Worm (Caenorhabditis elegans) whole organism, young adult: ENCODE results near the gene msra-1.

Experiments used
- B0019.2 ChIP-seq: fragments of 200-800 bp; sonication (Bioruptor generic); conservative IDR thresholded peaks from 2 replicates; pipeline ENCODE4 v1.3.6; 2022; ENCODE audit warnings: missing genetic modification reagents, missing genetic modification characterization, missing compliant biosample characterization
- B0261.1 ChIP-seq: sonication (generic microtip); optimal IDR thresholded peaks from 2 replicates; lab custom pipeline; 2016; ENCODE audit warnings: mild to moderate bottlenecking, missing genetic modification characterization, moderate library complexity, missing compliant biosample characterization
- C06A6.2 ChIP-seq: fragments of 200-800 bp; sonication (Bioruptor generic); conservative IDR thresholded peaks from 2 replicates; pipeline ENCODE4 v1.3.6; 2022; ENCODE audit warnings: missing genetic modification characterization, missing compliant biosample characterization
- D2030.7 ChIP-seq: fragments of 200-800 bp; sonication (Bioruptor generic); IDR thresholded peaks from 2 replicates; pipeline ENCODE4 v1.3.6; 2022; ENCODE audit warnings: missing genetic modification reagents, missing genetic modification characterization, missing compliant biosample characterization
- F23B12.7 ChIP-seq: sonication (generic microtip); optimal IDR thresholded peaks from 2 replicates; lab custom pipeline; 2017; ENCODE audit warnings: missing genetic modification characterization, mild to moderate bottlenecking, missing compliant biosample characterization, antibody characterized with exemption, moderate library complexity; ENCODE audit not compliant: insufficient read depth
- F33H1.4 ChIP-seq: fragments of 200-800 bp; sonication (Bioruptor generic); IDR thresholded peaks from 2 replicates; pipeline ENCODE4 v1.3.6; 2022; ENCODE audit warnings: missing genetic modification reagents, missing genetic modification characterization, missing compliant biosample characterization
- F55B11.4 ChIP-seq: sonication (generic microtip); optimal IDR thresholded peaks from 2 replicates; lab custom pipeline; 2016; ENCODE audit warnings: missing compliant biosample characterization, missing genetic modification characterization, borderline replicate concordance; ENCODE audit not compliant: insufficient read depth
- K11D2.4 ChIP-seq: fragments of 200-800 bp; sonication (Bioruptor generic); IDR thresholded peaks from 2 replicates; pipeline ENCODE4 v1.3.6; 2022; ENCODE audit warnings: missing genetic modification reagents, missing genetic modification characterization, missing compliant biosample characterization
- Y53F4B.3 ChIP-seq: fragments of 200-800 bp; sonication (Bioruptor generic); IDR thresholded peaks from 2 replicates; pipeline ENCODE4 v1.3.6; 2022; ENCODE audit warnings: missing genetic modification reagents, missing genetic modification characterization, missing compliant biosample characterization
- Y95B8A.8 ChIP-seq: fragments of 200-800 bp; sonication (Bioruptor generic); IDR thresholded peaks from 2 replicates; pipeline ENCODE4 v1.3.6; 2022; ENCODE audit warnings: missing genetic modification reagents, missing genetic modification characterization, missing compliant biosample characterization
- atf-7 ChIP-seq: sonication (generic microtip); optimal IDR thresholded peaks from 2 replicates; lab custom pipeline; 2017; ENCODE audit warnings: mild to moderate bottlenecking, missing genetic modification characterization, missing compliant biosample characterization
- athp-1 ChIP-seq: sonication (generic microtip); optimal IDR thresholded peaks from 2 replicates; lab custom pipeline; 2017; ENCODE audit warnings: mild to moderate bottlenecking, missing genetic modification characterization, missing compliant biosample characterization
- bed-1 ChIP-seq: fragments of 200-800 bp; sonication (Bioruptor generic); IDR thresholded peaks from 2 replicates; pipeline ENCODE4 v1.3.6; 2022; ENCODE audit warnings: missing genetic modification reagents, missing genetic modification characterization, missing compliant biosample characterization
- bed-2 ChIP-seq: fragments of 200-800 bp; sonication (Bioruptor generic); IDR thresholded peaks from 2 replicates; pipeline ENCODE4 v1.3.6; 2022; ENCODE audit warnings: missing genetic modification reagents, missing genetic modification characterization, missing compliant biosample characterization
- cebp-1 ChIP-seq, 2 experiments: fragments of 200-800 bp in 1 of 2; sonication (Bioruptor generic) in 1 of 2; sonication (generic microtip) in 1 of 2; IDR thresholded peaks in 1 of 2; optimal IDR thresholded peaks in 1 of 2; 2 replicates each; pipeline versions ENCODE4 v1.3.6 to Lab custom; 2017 to 2022; ENCODE audit warnings: missing compliant biosample characterization in 2 of 2, missing genetic modification characterization in 2 of 2, mild to moderate bottlenecking in 1 of 2, missing genetic modification reagents in 1 of 2, moderate library complexity in 1 of 2
- ceh-40 ChIP-seq: fragments of 200-800 bp; sonication (Bioruptor generic); IDR thresholded peaks from 2 replicates; pipeline ENCODE4 v1.3.6; 2022; ENCODE audit warnings: missing genetic modification characterization, missing compliant biosample characterization
- ceh-58 ChIP-seq: fragments of 200-800 bp; sonication (Bioruptor generic); IDR thresholded peaks from 2 replicates; pipeline ENCODE4 v1.3.6; 2022; ENCODE audit warnings: missing genetic modification characterization, missing compliant biosample characterization
- chd-7 ChIP-seq: sonication (generic microtip); optimal IDR thresholded peaks from 2 replicates; lab custom pipeline; 2016; ENCODE audit warnings: mild to moderate bottlenecking, missing genetic modification characterization, moderate library complexity, missing compliant biosample characterization
- dox-1 ChIP-seq: fragments of 200-800 bp; sonication (Bioruptor generic); IDR thresholded peaks from 2 replicates; pipeline ENCODE4 v1.3.6; 2022; ENCODE audit warnings: missing genetic modification reagents, missing genetic modification characterization, missing compliant biosample characterization
- efl-1 ChIP-seq: fragments of 150-350 bp; optimal IDR thresholded peaks from 2 replicates; lab custom pipeline; 2014; ENCODE audit warnings: missing biosample characterization, missing genetic modification reagents, missing genetic modification characterization
- egrh-3 ChIP-seq: fragments of 200-800 bp; sonication (Bioruptor generic); IDR thresholded peaks from 2 replicates; pipeline ENCODE4 v1.3.6; 2022; ENCODE audit warnings: missing genetic modification reagents, missing genetic modification characterization, missing compliant biosample characterization
- fkh-3 ChIP-seq: sonication (generic microtip); optimal IDR thresholded peaks from 2 replicates; lab custom pipeline; 2016; ENCODE audit warnings: mild to moderate bottlenecking, missing genetic modification characterization, missing compliant biosample characterization
- him-1 ChIP-seq: sonication (generic microtip); optimal IDR thresholded peaks from 2 replicates; lab custom pipeline; 2016; ENCODE audit warnings: missing genotype, missing genetic modification reagents, missing genetic modification characterization, missing compliant biosample characterization
- hlh-12 ChIP-seq: sonication (generic microtip); optimal IDR thresholded peaks from 2 replicates; lab custom pipeline; 2016; ENCODE audit warnings: missing genetic modification characterization, missing compliant biosample characterization
- hsf-1 ChIP-seq: fragments of 200-800 bp; sonication (Bioruptor generic); IDR thresholded peaks from 2 replicates; pipeline ENCODE4 v1.3.6; 2022; ENCODE audit warnings: missing genetic modification reagents, missing genetic modification characterization, missing compliant biosample characterization
- let-526 ChIP-seq: fragments of 200-800 bp; sonication (Bioruptor generic); IDR thresholded peaks from 2 replicates; pipeline ENCODE4 v1.3.6; 2022; ENCODE audit warnings: missing genetic modification reagents, missing genetic modification characterization, missing compliant biosample characterization
- let-607 ChIP-seq, 2 experiments: fragments of 200-800 bp in 1 of 2; sonication (Bioruptor generic) in 1 of 2; sonication (generic microtip) in 1 of 2; optimal IDR thresholded peaks; 2 replicates each; lab custom pipeline; 2016 to 2018; ENCODE audit warnings: mild to moderate bottlenecking in 2 of 2, missing compliant biosample characterization in 2 of 2, missing genetic modification characterization in 2 of 2, moderate library complexity in 2 of 2, missing genotype in 1 of 2
- lin-40 ChIP-seq: sonication (generic microtip); optimal IDR thresholded peaks from 2 replicates; lab custom pipeline; 2016; ENCODE audit warnings: missing genetic modification characterization, mild to moderate bottlenecking, missing compliant biosample characterization, missing genotype, missing genetic modification reagents
- lir-1 ChIP-seq: fragments of 200-800 bp; sonication (Bioruptor generic); conservative IDR thresholded peaks from 2 replicates; pipeline ENCODE4 v1.3.6; 2022; ENCODE audit warnings: missing genetic modification reagents, missing genetic modification characterization, missing compliant biosample characterization
- lsy-27 ChIP-seq: sonication (generic microtip); optimal IDR thresholded peaks from 2 replicates; lab custom pipeline; 2017; ENCODE audit warnings: missing genetic modification characterization, mild to moderate bottlenecking, missing compliant biosample characterization, antibody characterized with exemption, missing genotype, borderline replicate concordance; ENCODE audit not compliant: insufficient read depth
- madf-10 ChIP-seq: sonication (generic microtip); optimal IDR thresholded peaks from 2 replicates; lab custom pipeline; 2016; ENCODE audit warnings: mild to moderate bottlenecking, missing genetic modification characterization, missing compliant biosample characterization
- nhr-27 ChIP-seq: fragments of 200-800 bp; sonication (Bioruptor generic); optimal IDR thresholded peaks from 2 replicates; lab custom pipeline; 2018; ENCODE audit warnings: mild to moderate bottlenecking, missing genetic modification characterization, moderate library complexity, missing compliant biosample characterization
- pha-4 ChIP-seq: fragments of 150-350 bp; sonication (generic microtip); optimal IDR thresholded peaks from 2 replicates; lab custom pipeline; 2014; ENCODE audit warnings: missing biosample characterization, missing genetic modification reagents, missing genetic modification characterization
- repo-1 ChIP-seq: sonication (generic microtip); optimal IDR thresholded peaks from 2 replicates; lab custom pipeline; 2017; ENCODE audit warnings: mild to moderate bottlenecking, missing genetic modification characterization, missing compliant biosample characterization
- rpc-1 ChIP-seq, 2 experiments: fragments of 150-350 bp in 1 of 2; sonication (generic microtip) in 1 of 2; optimal IDR thresholded peaks; 2 replicates each; lab custom pipeline; 2014 to 2018; ENCODE audit warnings: missing biosample characterization in 1 of 2, missing genetic modification characterization in 1 of 2, missing genetic modification reagents in 1 of 2, missing genotype in 1 of 2
- snpc-4 ChIP-seq, 5 experiments: fragments of 150-350 bp in 1 of 5; sonication (generic microtip) in 4 of 5; optimal IDR thresholded peaks; 2 replicates each; lab custom pipeline; 2014 to 2018; ENCODE audit warnings: missing genetic modification characterization in 5 of 5, missing biosample characterization in 3 of 5, antibody characterized with exemption in 2 of 5, mild to moderate bottlenecking in 2 of 5, missing compliant biosample characterization in 2 of 5, missing genotype in 2 of 5, moderate library complexity in 2 of 5, missing genetic modification reagents in 1 of 5
- somi-1 ChIP-seq: fragments of 200-800 bp; sonication (Bioruptor generic); optimal IDR thresholded peaks from 2 replicates; lab custom pipeline; 2018; ENCODE audit warnings: mild to moderate bottlenecking, missing genetic modification characterization, missing compliant biosample characterization
- tlf-1 ChIP-seq: fragments of 200-800 bp; sonication (Bioruptor generic); optimal IDR thresholded peaks from 2 replicates; lab custom pipeline; 2018; ENCODE audit warnings: mild to moderate bottlenecking, missing genetic modification characterization, missing compliant biosample characterization
- unc-62 ChIP-seq: fragments of 150-350 bp; optimal IDR thresholded peaks from 2 replicates; lab custom pipeline; 2014; ENCODE audit warnings: missing biosample characterization, missing genetic modification reagents, missing genetic modification characterization
- zfh-2 ChIP-seq: fragments of 200-800 bp; sonication (Bioruptor generic); conservative IDR thresholded peaks from 2 replicates; pipeline ENCODE4 v1.3.6; 2022; ENCODE audit warnings: missing genetic modification reagents, missing genetic modification characterization, missing compliant biosample characterization
- ztf-18 ChIP-seq: sonication (generic microtip); optimal IDR thresholded peaks from 2 replicates; lab custom pipeline; 2016; ENCODE audit warnings: missing genotype, mild to moderate bottlenecking, missing genetic modification characterization, missing compliant biosample characterization
- ztf-22 ChIP-seq: fragments of 200-800 bp; sonication (Bioruptor generic); optimal IDR thresholded peaks from 2 replicates; lab custom pipeline; 2018; ENCODE audit warnings: mild to moderate bottlenecking, missing genetic modification characterization, moderate library complexity, missing compliant biosample characterization
- ztf-28 ChIP-seq: fragments of 200-800 bp; sonication (Bioruptor generic); IDR thresholded peaks from 2 replicates; pipeline ENCODE4 v1.3.6; 2022; ENCODE audit warnings: missing genetic modification reagents, missing genetic modification characterization, missing compliant biosample characterization
- ztf-3 ChIP-seq: fragments of 200-800 bp; sonication (Bioruptor generic); optimal IDR thresholded peaks from 2 replicates; lab custom pipeline; 2018; ENCODE audit warnings: mild to moderate bottlenecking, missing genetic modification characterization, missing compliant biosample characterization
- ztf-6 ChIP-seq: fragments of 200-800 bp; sonication (Bioruptor generic); IDR thresholded peaks from 2 replicates; pipeline ENCODE4 v1.3.6; 2022; ENCODE audit warnings: missing genetic modification reagents, missing genetic modification characterization, missing compliant biosample characterization

Gene msra-1

ce11 chrII:7356326-7356725 is 7.5 kb downstream of the msra-1 start, which contains the start of gene haf-2:
Gene haf-2 (minus strand): TSS chrII:7356426.
- TF ChIP-seq F33H1.4 (GFP tag; lab: Robert Waterston, UW) (no peak), cebp-1 (GFP tag; IDR thresholded peaks at IDR 0.05; lab: Robert Waterston, UW) (no peak), cebp-1 (tag; optimal IDR thresholded peaks at IDR 0.05; lab: Kevin White, UChicago) (peak; percentile 87)

ce11 chrII:7353027-7353426 is 10.8 kb downstream of the msra-1 start:
- TF ChIP-seq hlh-12 (tag; lab: Kevin White, UChicago) (no peak), bed-1 (GFP tag; lab: Robert Waterston, UW) (no peak), somi-1 (no peak), unc-62 (GFP tag; lab: Kevin White, UChicago) (no peak), ztf-6 (GFP tag; lab: Robert Waterston, UW) (no peak), C06A6.2 (GFP tag; lab: Robert Waterston, UW) (no peak), Y95B8A.8 (GFP tag; lab: Robert Waterston, UW) (no peak), rpc-1 (optimal IDR thresholded peaks at IDR 0.05; lab: Kevin White, UChicago) (no peak), rpc-1 (tag; optimal IDR thresholded peaks at IDR 0.05; lab: Kevin White, UChicago) (no peak), repo-1 (tag; lab: Kevin White, UChicago) (no peak), efl-1 (GFP tag; lab: Kevin White, UChicago) (peak; percentile 73), let-607 (tag; optimal IDR thresholded peaks at IDR 0.05; lab: Kevin White, UChicago) (no peak), lin-40 (tag; lab: Kevin White, UChicago) (no peak), F23B12.7 (tag; lab: Kevin White, UChicago) (no peak), snpc-4 (GFP tag; optimal IDR thresholded peaks at IDR 0.05; lab: Kevin White, UChicago) (peak; percentile 3), snpc-4 (tag; optimal IDR thresholded peaks at IDR 0.05; lab: Kevin White, UChicago) (peak in 1 of 4 experiments; percentile 8), nhr-27 (no peak), ztf-3 (GFP tag; lab: Kevin White, UChicago) (no peak), madf-10 (tag; lab: Kevin White, UChicago) (no peak), atf-7 (tag; lab: Kevin White, UChicago) (no peak), lir-1 (no peak), fkh-3 (tag; lab: Kevin White, UChicago) (no peak), B0019.2 (GFP tag; lab: Robert Waterston, UW) (no peak), pha-4 (tag; lab: Kevin White, UChicago) (no peak), Y53F4B.3 (no peak), him-1 (tag; lab: Kevin White, UChicago) (no peak), bed-2 (GFP tag; lab: Robert Waterston, UW) (no peak), K11D2.4 (GFP tag; lab: Robert Waterston, UW) (no peak), ztf-28 (GFP tag; lab: Robert Waterston, UW) (no peak), F33H1.4 (GFP tag; lab: Robert Waterston, UW) (peak; percentile 76), ztf-22 (GFP tag; lab: Kevin White, UChicago) (no peak), athp-1 (tag; lab: Kevin White, UChicago) (no peak), ztf-18 (tag; lab: Kevin White, UChicago) (peak; percentile 30), F55B11.4 (tag; lab: Kevin White, UChicago) (no peak), ceh-58 (GFP tag; lab: Robert Waterston, UW) (no peak), B0261.1 (no peak), lsy-27 (no peak), zfh-2 (GFP tag; lab: Robert Waterston, UW) (no peak), hsf-1 (GFP tag; lab: Robert Waterston, UW) (peak; percentile 23; the same call in 1 of the 2 replicates), D2030.7 (peak; percentile 55), egrh-3 (peak; percentile 29; the same call in 1 of the 2 replicates), ceh-40 (no peak), dox-1 (peak; percentile 33; the same call in 1 of the 2 replicates), tlf-1 (no peak), let-526 (GFP tag; lab: Robert Waterston, UW) (no peak), chd-7 (no peak)
